Worm (Caenorhabditis elegans) whole organism, L4/young adult: ENCODE results near the gene vhp-1.

Experiments
- W03F9.2 ChIP-seq: fragments of 150-350 bp; optimal IDR thresholded peaks from 2 replicates; lab custom pipeline; 2014; ENCODE audit warnings: missing biosample characterization, missing genetic modification characterization
- dao-5 ChIP-seq: sonication (generic microtip); optimal IDR thresholded peaks from 2 replicates; lab custom pipeline; 2016; ENCODE audit warnings: missing genotype, missing genetic modification characterization, moderate library complexity, missing compliant biosample characterization
- him-1 ChIP-seq: sonication (generic microtip); optimal IDR thresholded peaks from 2 replicates; lab custom pipeline; 2016; ENCODE audit warnings: missing genotype, missing genetic modification reagents, missing genetic modification characterization, missing compliant biosample characterization

ce11 chrII:5379614-5380077 is 56.6 kb downstream of the vhp-1 start, which contains the start of gene pkc-3:
- no peak for TF ChIP-seq him-1 (tag; lab: Kevin White, UChicago)
- TF ChIP-seq W03F9.2 (tag; lab: Kevin White, UChicago): no peak
- TF ChIP-seq dao-5 (tag; lab: Kevin White, UChicago): no peak
